Fruit fly (Drosophila melanogaster): ENCODE measurements around the gene Rcd4.
A peak's percentile ranks its signal among the peaks of the same experiment; 100 is the strongest.

The Rcd4 gene

DNA sequence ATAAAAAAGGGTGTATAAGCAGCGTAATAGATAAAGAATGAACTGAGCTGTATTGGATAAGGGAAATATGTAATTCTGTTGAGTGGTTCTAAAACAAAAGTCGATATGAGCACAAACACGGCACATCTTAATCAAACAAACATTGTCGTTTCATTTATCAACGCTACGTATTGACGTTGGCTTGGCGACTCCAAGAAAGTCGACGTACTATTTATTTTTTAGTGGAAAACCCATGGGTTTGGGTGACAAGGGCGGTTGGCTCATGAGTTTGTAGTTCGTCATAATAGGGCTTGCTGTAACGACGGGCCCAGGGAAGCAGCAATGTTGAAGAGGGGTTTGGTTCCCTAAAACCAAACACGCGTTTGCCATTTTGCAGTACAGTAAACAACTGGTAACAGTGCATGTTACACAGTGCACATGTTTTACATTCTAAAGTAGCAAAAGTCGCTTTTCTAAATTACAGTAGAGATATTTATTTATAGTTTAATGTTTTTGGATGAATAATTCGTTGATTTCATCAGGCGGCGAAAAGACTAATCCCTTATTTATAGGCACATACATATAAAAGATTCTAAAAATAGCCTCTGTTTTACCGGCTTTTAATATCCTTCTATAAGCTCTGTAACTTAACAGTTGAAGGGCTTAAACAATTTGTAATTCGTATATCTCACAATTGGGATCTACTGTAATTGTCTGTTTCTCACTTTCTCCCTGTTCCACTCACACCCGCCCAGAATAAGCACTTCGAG lies 21.3 kb upstream of the Rcd4 start (continued):
- TF ChIP-seq Camta (GFP tag; optimal IDR thresholded peaks at IDR 0.05) = no peak
- no peak for TF ChIP-seq Dip2 (GFP tag; IDR thresholded peaks at IDR 0.05)
- TF ChIP-seq CG9876 (GFP tag; optimal IDR thresholded peaks at IDR 0.05) = no peak
- TF ChIP-seq cg (GFP tag; optimal IDR thresholded peaks at IDR 0.05) = no peak
- no peak for TF ChIP-seq Kr (GFP tag; optimal IDR thresholded peaks at IDR 0.05)
- peak; percentile 13 for TF ChIP-seq dmrt11E (tag; optimal IDR thresholded peaks at IDR 0.05)
- TF ChIP-seq MBD-R2 (GFP tag; IDR thresholded peaks at IDR 0.05) = peak; percentile 20; the same call in 1 of the 2 replicates
- TF ChIP-seq kni (GFP tag; optimal IDR thresholded peaks at IDR 0.05) = peak; percentile 46
- no peak for TF ChIP-seq CG15601 (tag; optimal IDR thresholded peaks at IDR 0.05)
- peak; percentile 50 for TF ChIP-seq CG2120 (GFP tag; optimal IDR thresholded peaks at IDR 0.05)
- TF ChIP-seq Hsf (GFP tag; optimal IDR thresholded peaks at IDR 0.05) = peak; percentile 21
- TF ChIP-seq aop (GFP tag; IDR thresholded peaks at IDR 0.05) = no peak
- TF ChIP-seq CG2712 (tag; optimal IDR thresholded peaks at IDR 0.05) = peak; percentile 59
- TF ChIP-seq CG14441 (GFP tag; IDR thresholded peaks at IDR 0.05) = no peak
- no peak for TF ChIP-seq sima (GFP tag; optimal IDR thresholded peaks at IDR 0.05)
- no peak for TF ChIP-seq Gsc (GFP tag; IDR thresholded peaks at IDR 0.05)
- TF ChIP-seq ara (GFP tag; IDR thresholded peaks at IDR 0.05) = no peak
- 0 out of 3 replicates have a peak, but pooled peaks have one; percentile 14 for TF ChIP-seq ase (GFP tag; IDR thresholded peaks at IDR 0.05)
- peak; percentile 43 for TF ChIP-seq CG18262 (tag; optimal IDR thresholded peaks at IDR 0.05)
- peak; percentile 35; the same call in 1 of the 3 replicates for TF ChIP-seq CG11456 (GFP tag; IDR thresholded peaks at IDR 0.05)
- no peak for TF ChIP-seq NFAT (GFP tag; IDR thresholded peaks at IDR 0.05)
- TF ChIP-seq Hmr (GFP tag; optimal IDR thresholded peaks at IDR 0.05) = peak; percentile 43
- no peak for TF ChIP-seq lilli (GFP tag; optimal IDR thresholded peaks at IDR 0.05)
- no peak for TF ChIP-seq Opbp (GFP tag; IDR thresholded peaks at IDR 0.05; ENCODE audit: partially characterized antibody)
- TF ChIP-seq caup (GFP tag; optimal IDR thresholded peaks at IDR 0.05; ENCODE audit: severe bottlenecking) = no peak
- TF ChIP-seq pros (GFP tag; optimal IDR thresholded peaks at IDR 0.05) = peak; percentile 51
- TF ChIP-seq CG10959 (GFP tag; IDR thresholded peaks at IDR 0.05) = no peak
- no peak for TF ChIP-seq CG7271 (tag; optimal IDR thresholded peaks at IDR 0.05)
- no peak for TF ChIP-seq CG8089 (GFP tag; optimal IDR thresholded peaks at IDR 0.05)
- no peak for TF ChIP-seq ash1 (GFP tag; optimal IDR thresholded peaks at IDR 0.05)
- no peak for TF ChIP-seq CG17829 (tag; optimal IDR thresholded peaks at IDR 0.05)
- no peak for TF ChIP-seq CG14965 (GFP tag; optimal IDR thresholded peaks at IDR 0.05; ENCODE audit: borderline replicate concordance)
- no peak for TF ChIP-seq zfh1 (GFP tag; IDR thresholded peaks at IDR 0.05)
- TF ChIP-seq run (tag; optimal IDR thresholded peaks at IDR 0.05) = no peak
- no peak for TF ChIP-seq CG6254 (GFP tag; optimal IDR thresholded peaks at IDR 0.05)
- TF ChIP-seq CG3847 (GFP tag; IDR thresholded peaks at IDR 0.05) = no peak
- TF ChIP-seq CG13296 (GFP tag; optimal IDR thresholded peaks at IDR 0.05) = no peak
- peak; percentile 12 for TF ChIP-seq pfk (GFP tag; optimal IDR thresholded peaks at IDR 0.05)
- TF ChIP-seq CG8290 (GFP tag; optimal IDR thresholded peaks at IDR 0.05) = no peak
- TF ChIP-seq CG8290 (tag; optimal IDR thresholded peaks at IDR 0.05) = no peak
- TF ChIP-seq chinmo (GFP tag; IDR thresholded peaks at IDR 0.05; ENCODE audit: partially characterized antibody) = no peak
- TF ChIP-seq CG9727 (GFP tag; optimal IDR thresholded peaks at IDR 0.05) = peak; percentile 45
- 0 out of 2 replicates have a peak, but pooled peaks have one; percentile 20 for TF ChIP-seq CG31441 (GFP tag; IDR thresholded peaks at IDR 0.05)
- no peak for TF ChIP-seq Xrp1 (GFP tag; IDR thresholded peaks at IDR 0.05)
- TF ChIP-seq Ravus (GFP tag; IDR thresholded peaks at IDR 0.05) = no peak
- no peak for TF ChIP-seq ERR (GFP tag; optimal IDR thresholded peaks at IDR 0.05)
- TF ChIP-seq CG12104 (GFP tag; optimal IDR thresholded peaks at IDR 0.05) = no peak
- TF ChIP-seq CG15073 (GFP tag; optimal IDR thresholded peaks at IDR 0.05) = no peak
- TF ChIP-seq Dp (GFP tag; optimal IDR thresholded peaks at IDR 0.05) = no peak
- TF ChIP-seq tna (GFP tag; IDR thresholded peaks at IDR 0.05; ENCODE audit: partially characterized antibody) = no peak

Data from whole organism, embryonic.